Fruit fly (Drosophila melanogaster) S2 (cell line): ENCODE data around the gene CG31176.

ENCODE experiments used
- CG8478 ChIP-seq: fragments of >200 bp; optimal IDR thresholded peaks from 2 replicates; lab custom pipeline; 2018
- CTCF ChIP-seq, 2 experiments: fragments of >200 bp; optimal IDR thresholded peaks; 2 replicates each; lab custom pipeline; 2018

CG31176 gene

DNA sequence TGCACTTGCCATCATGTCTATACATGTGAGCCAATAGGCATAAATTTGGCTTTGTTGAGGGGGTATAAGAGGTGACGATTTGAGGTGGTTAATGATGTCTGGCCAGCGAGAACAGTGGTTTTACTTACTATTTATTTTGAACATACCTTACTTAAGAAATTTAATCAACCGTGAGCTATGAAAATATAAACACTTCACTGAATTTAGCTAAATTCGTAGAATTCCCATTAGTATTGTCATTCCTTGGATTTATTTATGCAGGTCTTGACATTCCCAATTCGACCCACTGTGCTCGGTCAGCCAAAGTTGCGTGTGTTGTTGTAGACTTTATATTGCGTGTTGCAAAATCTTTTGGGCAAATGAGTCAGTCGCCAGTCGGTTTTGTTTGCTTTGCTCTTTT lies 31.6 kb downstream of the CG31176 start:
- TF ChIP-seq CG8478 (lab: Kevin White, UChicago) (no peak), CTCF (optimal IDR thresholded peaks at IDR 0.05; lab: Kevin White, UChicago) (no peak)

- TF ChIP-seq CTCF (optimal IDR thresholded peaks at IDR 0.05; lab: Kevin White, UChicago) (no peak), CG8478 (lab: Kevin White, UChicago) (no peak)
Observed at dm6 chr3R:21682041-21682440, 37.4 kb downstream of the CG31176 start.

DNA sequence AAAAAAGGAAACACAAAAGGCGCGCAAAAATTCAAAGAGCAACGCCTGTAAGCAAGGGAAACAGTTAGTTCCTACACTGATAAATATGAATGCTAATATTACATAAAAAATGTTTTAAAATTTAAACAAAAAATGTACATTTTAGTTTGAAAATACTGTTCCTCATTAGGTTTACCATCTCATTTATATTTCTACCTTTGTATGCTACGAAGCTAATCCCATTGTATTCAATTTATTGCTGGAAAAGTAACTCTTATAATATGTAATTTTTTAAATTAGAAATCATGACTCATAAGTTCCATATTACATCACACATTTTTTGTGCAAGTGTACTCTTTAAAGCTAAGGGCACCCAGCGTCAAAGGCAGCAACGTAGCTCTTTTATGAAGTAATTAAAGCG lies 40.1 kb downstream of the CG31176 start:
- TF ChIP-seq CTCF (optimal IDR thresholded peaks at IDR 0.05; lab: Kevin White, UChicago), result no peak
- TF ChIP-seq CG8478 (lab: Kevin White, UChicago), result no peak

- TF ChIP-seq CG8478 (lab: Kevin White, UChicago) (no peak), CTCF (optimal IDR thresholded peaks at IDR 0.05; lab: Kevin White, UChicago) (peak in 1 of 2 experiments; percentile 6)
Observed at dm6 chr3R:21671636-21672035, 47.8 kb downstream of the CG31176 start, which contains the start of gene PolA1. Gene PolA1 (minus strand): TSS chr3R:21671750.

dm6 chr3R:21665404-21665803 lies 54.1 kb downstream of the CG31176 start:
- TF ChIP-seq CTCF (optimal IDR thresholded peaks at IDR 0.05; lab: Kevin White, UChicago) (no peak), CG8478 (lab: Kevin White, UChicago) (no peak)

DNA sequence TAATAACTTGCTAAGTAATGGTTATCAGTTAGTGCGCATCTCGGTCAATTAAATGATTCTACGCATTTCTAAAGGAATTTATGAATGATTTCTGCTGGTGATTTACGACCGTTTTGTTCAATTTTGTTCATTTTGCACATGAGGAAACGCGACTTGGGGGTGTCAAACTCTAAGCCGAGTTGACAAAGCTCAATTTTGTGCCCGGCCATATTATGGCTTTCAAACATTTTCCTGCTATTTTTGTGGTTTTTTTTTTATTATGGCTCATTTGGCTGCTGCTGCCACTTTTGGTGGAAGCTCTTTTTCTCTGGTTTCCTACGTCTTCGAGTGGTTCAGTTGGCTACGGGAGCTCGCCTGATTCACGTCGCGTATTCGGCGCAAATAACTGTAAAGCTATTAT lies 55.4 kb downstream of the CG31176 start, which contains the start of gene Jhbp16:
Gene Jhbp16, plus strand, starts transcription at position 301 of the 400 bp plus-strand sequence.
- no peak for TF ChIP-seq CTCF (optimal IDR thresholded peaks at IDR 0.05; lab: Kevin White, UChicago)
- no peak for TF ChIP-seq CG8478 (lab: Kevin White, UChicago)

DNA sequence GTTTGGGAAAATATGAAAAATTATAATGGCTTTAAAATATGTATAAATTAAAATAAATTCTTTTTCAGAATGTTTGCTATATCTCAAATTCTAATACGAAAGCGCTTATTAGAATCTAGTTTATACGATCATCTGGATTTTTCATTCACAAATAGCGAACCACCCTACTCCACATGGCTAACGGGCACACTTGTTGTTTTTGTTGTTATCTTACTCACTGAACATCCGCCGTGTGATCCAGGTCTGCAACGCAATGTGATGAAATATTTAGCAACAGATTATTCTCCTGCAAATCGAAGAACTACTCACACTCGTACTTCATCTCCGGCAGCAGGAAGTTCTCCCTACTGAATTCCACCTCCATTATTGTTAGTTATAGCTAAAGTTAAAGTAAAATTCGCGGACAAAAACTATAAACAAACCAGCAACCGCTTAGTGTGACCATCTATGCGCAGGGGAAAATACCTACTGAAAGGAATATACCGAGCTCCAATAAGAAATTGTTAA lies 56.9 kb downstream of the CG31176 start, which contains the start of gene Archease:
Gene Archease, minus strand, starts transcription at position 472 of the 507 bp plus-strand sequence.
- TF ChIP-seq CG8478 (lab: Kevin White, UChicago) (no peak), CTCF (optimal IDR thresholded peaks at IDR 0.05; lab: Kevin White, UChicago) (no peak)

dm6 chr3R:21660659-21661126 lies 58.8 kb downstream of the CG31176 start, which contains the start of gene E2f1:
Gene E2f1 (minus strand): TSS chr3R:21660871.
- TF ChIP-seq CG8478 (lab: Kevin White, UChicago), result no peak

- TF ChIP-seq CG8478 (lab: Kevin White, UChicago) (no peak), CTCF (optimal IDR thresholded peaks at IDR 0.05; lab: Kevin White, UChicago) (no peak)
Observed at dm6 chr3R:21660054-21660453, 59.4 kb downstream of the CG31176 start.

DNA sequence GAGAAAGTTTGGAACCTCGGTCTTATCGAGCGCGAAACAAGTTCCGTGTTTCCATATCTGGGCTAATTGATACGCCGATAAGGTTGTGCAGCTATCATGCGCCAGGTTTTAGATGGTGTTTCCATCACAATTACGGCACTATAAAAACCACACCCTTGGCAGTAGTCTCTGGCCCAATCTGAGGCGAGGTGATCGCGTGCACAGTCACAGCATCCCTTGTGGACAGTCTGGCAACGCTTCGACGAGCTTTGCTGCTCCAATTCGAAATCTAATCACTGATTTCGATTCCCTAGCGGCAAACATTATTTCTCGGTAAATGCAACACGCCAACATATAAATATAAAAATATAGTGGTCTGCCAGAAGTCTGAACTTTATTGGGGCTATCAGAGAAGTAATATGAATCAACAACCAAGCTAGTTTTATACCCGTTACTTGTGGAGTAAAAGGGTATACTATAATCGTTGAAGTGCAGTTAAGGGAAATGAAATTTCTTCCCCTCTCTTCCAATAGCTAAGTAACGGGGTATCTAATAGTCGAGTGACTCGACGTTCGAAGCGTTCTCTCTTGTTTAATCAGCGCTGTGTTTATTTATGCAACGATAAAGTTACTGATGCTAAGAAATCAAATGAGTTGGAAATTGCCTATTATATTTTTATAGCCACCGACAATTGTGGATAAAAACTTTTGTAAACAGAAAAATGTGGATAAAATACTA lies 60.5 kb downstream of the CG31176 start:
- TF ChIP-seq CG8478 (lab: Kevin White, UChicago) (no peak), CTCF (optimal IDR thresholded peaks at IDR 0.05; lab: Kevin White, UChicago) (no peak)

DNA sequence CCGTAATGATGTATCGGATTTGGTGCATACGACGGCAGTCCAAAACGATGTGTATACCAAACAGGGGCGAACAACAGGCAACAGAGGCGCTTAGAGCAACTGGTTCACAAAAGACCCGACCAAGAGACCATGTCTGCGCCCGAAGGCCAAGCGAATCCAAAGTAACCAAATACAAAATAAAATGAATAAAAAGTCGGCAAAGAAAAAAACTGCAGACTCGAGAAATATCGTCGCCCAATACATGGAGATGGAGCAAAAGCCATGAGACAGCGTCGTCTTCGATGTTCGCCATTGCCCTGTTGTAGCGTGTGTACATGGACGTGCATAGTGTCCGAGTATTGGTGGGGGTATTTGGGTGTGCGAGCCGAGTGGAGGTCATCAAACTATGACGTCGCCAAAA lies 61.2 kb downstream of the CG31176 start:
- TF ChIP-seq CG8478 (lab: Kevin White, UChicago) (no peak), CTCF (optimal IDR thresholded peaks at IDR 0.05; lab: Kevin White, UChicago) (no peak)

- TF ChIP-seq CTCF (optimal IDR thresholded peaks at IDR 0.05; lab: Kevin White, UChicago) (no peak), CG8478 (lab: Kevin White, UChicago) (no peak)
Observed at dm6 chr3R:21657489-21658018, 61.9 kb downstream of the CG31176 start.

- TF ChIP-seq CG8478 (lab: Kevin White, UChicago) (no peak), CTCF (optimal IDR thresholded peaks at IDR 0.05; lab: Kevin White, UChicago) (no peak)
Observed at dm6 chr3R:21656492-21657484, 62.7 kb downstream of the CG31176 start.

DNA sequence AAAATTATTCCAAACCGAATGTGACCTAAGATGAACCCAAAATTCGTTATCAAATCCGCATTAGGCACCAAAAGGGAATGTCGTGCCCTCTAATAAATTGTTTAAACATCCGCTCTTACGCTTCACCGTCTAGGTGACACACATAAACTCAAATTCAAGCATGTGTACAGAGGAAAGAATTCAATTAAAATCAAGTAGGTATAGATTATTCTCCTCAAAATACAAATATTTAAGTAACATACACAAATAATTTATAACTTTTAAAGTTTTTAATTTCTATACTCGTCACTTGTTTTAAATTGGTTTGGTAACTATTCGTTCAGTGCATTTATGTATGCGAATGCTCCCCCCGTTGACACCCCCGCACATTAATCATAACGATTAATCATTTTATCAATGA lies 64.1 kb downstream of the CG31176 start:
- TF ChIP-seq CG8478 (lab: Kevin White, UChicago) (no peak), CTCF (optimal IDR thresholded peaks at IDR 0.05; lab: Kevin White, UChicago) (no peak)
